Fruit fly (Drosophila melanogaster): ENCODE measurements around the gene Brd7-9.

Gene Brd7-9

DNA sequence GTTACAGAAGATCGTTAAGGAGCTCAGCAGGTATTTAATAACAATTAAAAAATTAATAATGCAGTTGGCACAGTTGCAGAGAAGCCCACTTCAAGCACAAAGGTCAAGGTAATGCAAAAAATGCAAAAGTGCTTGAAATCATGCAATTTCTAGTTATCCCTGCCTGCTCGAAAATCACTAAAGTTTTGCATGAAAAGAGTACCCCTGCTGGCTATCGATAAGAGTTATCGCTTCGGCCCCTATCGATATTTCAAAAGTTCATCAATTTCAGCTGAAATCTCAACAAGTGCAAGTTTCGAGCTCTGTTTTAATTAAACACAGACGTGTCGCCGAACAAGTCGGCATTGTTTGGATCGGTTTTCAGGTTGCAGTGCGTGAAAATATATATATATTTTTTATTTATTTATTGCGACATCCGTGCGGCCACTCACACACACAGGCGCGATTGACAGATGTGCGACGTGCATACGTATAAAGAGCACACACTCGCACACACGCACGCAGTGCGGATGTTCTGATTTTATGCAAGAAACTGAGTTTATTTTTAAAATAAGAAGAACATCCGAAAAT is 38.7 kb downstream of the Brd7-9 start (continued):
- TF ChIP-seq CG15601 (tag; optimal IDR thresholded peaks at IDR 0.05) (peak; percentile 41), CG11695 (GFP tag; IDR thresholded peaks at IDR 0.05) (no peak), CG7963 (GFP tag; IDR thresholded peaks at IDR 0.05; ENCODE audit: partially characterized antibody) (peak; percentile 64; the same call in 2 of the 3 replicates), CG6254 (GFP tag; optimal IDR thresholded peaks at IDR 0.05) (no peak), pfk (GFP tag; optimal IDR thresholded peaks at IDR 0.05) (no peak), Ssrp (tag; optimal IDR thresholded peaks at IDR 0.05) (peak; percentile 40), org-1 (GFP tag; optimal IDR thresholded peaks at IDR 0.05) (no peak), dati (GFP tag; IDR thresholded peaks at IDR 0.05) (0 out of 2 replicates have a peak, but pooled peaks have one; percentile 8), CG13424 (tag; optimal IDR thresholded peaks at IDR 0.05) (peak; percentile 58), jumu (GFP tag; optimal IDR thresholded peaks at IDR 0.05) (peak; percentile 52), CG15479 (GFP tag; optimal IDR thresholded peaks at IDR 0.05) (peak; percentile 32), Usf (GFP tag; optimal IDR thresholded peaks at IDR 0.05) (no peak), prd (optimal IDR thresholded peaks at IDR 0.05) (no peak), prd (GFP tag; IDR thresholded peaks at IDR 0.05) (peak; percentile 62), vfl (GFP tag; optimal IDR thresholded peaks at IDR 0.05) (no peak), CG32767 (GFP tag; IDR thresholded peaks at IDR 0.05) (peak; percentile 50; the same call in 1 of the 2 replicates), dysf (GFP tag; IDR thresholded peaks at IDR 0.05) (peak; percentile 63), YL-1 (GFP tag; optimal IDR thresholded peaks at IDR 0.05) (peak; percentile 78), CG4360 (GFP tag; IDR thresholded peaks at IDR 0.05) (no peak), Pdp1 (GFP tag; optimal IDR thresholded peaks at IDR 0.05) (peak; percentile 49 to 63), Blimp-1 (GFP tag; optimal IDR thresholded peaks at IDR 0.05) (no peak), tin (GFP tag; optimal IDR thresholded peaks at IDR 0.05) (peak; percentile 68), slbo (GFP tag; IDR thresholded peaks at IDR 0.05) (peak; percentile 72), CG31388 (GFP tag; optimal IDR thresholded peaks at IDR 0.05) (no peak), CG12744 (GFP tag; optimal IDR thresholded peaks at IDR 0.05) (peak; percentile 36), bab2 (GFP tag; optimal IDR thresholded peaks at IDR 0.05) (peak; percentile 32), Bteb2 (GFP tag; optimal IDR thresholded peaks at IDR 0.05) (no peak), Bgb (GFP tag; IDR thresholded peaks at IDR 0.05; ENCODE audit: partially characterized antibody) (peak; percentile 88), CG3163 (GFP tag; optimal IDR thresholded peaks at IDR 0.05) (peak; percentile 32), ATbp (GFP tag; optimal IDR thresholded peaks at IDR 0.05) (no peak), trem (tag; optimal IDR thresholded peaks at IDR 0.05) (peak; percentile 44), zf30C (GFP tag; optimal IDR thresholded peaks at IDR 0.05) (no peak), bcd (GFP tag; optimal IDR thresholded peaks at IDR 0.05) (peak; percentile 54), CG11723 (GFP tag; optimal IDR thresholded peaks at IDR 0.05) (no peak), pnt (GFP tag; optimal IDR thresholded peaks at IDR 0.05) (no peak), MBD-R2 (GFP tag; IDR thresholded peaks at IDR 0.05) (peak; percentile 74), sna (GFP tag; IDR thresholded peaks at IDR 0.05; ENCODE audit: partially characterized antibody) (peak; percentile 88), Mad (GFP tag; optimal IDR thresholded peaks at IDR 0.05) (peak; percentile 56), HLH4C (GFP tag; IDR thresholded peaks at IDR 0.05; ENCODE audit: partially characterized antibody) (peak; percentile 85), Doc2 (GFP tag; IDR thresholded peaks at IDR 0.05) (no peak), Dad (GFP tag; optimal IDR thresholded peaks at IDR 0.05) (peak; percentile 72), Dfd (GFP tag; optimal IDR thresholded peaks at IDR 0.05) (no peak), hb (GFP tag; IDR thresholded peaks at IDR 0.05; ENCODE audit: partially characterized antibody) (peak; percentile 79; the same call in 2 of the 3 replicates), zen (tag; optimal IDR thresholded peaks at IDR 0.05) (peak; percentile 41), caup (GFP tag; optimal IDR thresholded peaks at IDR 0.05; ENCODE audit: severe bottlenecking) (peak; percentile 36), Deaf1 (tag; optimal IDR thresholded peaks at IDR 0.05) (no peak), HHEX (GFP tag; optimal IDR thresholded peaks at IDR 0.05) (peak; percentile 53), CG6689 (GFP tag; IDR thresholded peaks at IDR 0.05) (0 out of 2 replicates have a peak, but pooled peaks have one; percentile 38), chm (GFP tag; IDR thresholded peaks at IDR 0.05) (peak; percentile 31; the same call in 1 of the 2 replicates), HLH54F (GFP tag; optimal IDR thresholded peaks at IDR 0.05) (peak; percentile 57)
